Worm (Caenorhabditis elegans) whole organism, L1 larva: Measurements from ENCODE around the gene F49F1.11.

ENCODE experiments used
- nhr-20 ChIP-seq: sonication (generic microtip); optimal IDR thresholded peaks from 2 replicates; lab custom pipeline; 2016; ENCODE audit warnings: mild to moderate bottlenecking, missing genetic modification characterization, missing compliant biosample characterization
- pax-3 ChIP-seq: fragments of 200-800 bp; sonication (Bioruptor generic); optimal IDR thresholded peaks from 2 replicates; lab custom pipeline; 2018; ENCODE audit warnings: mild to moderate bottlenecking, missing genetic modification characterization, moderate library complexity, missing compliant biosample characterization
- snpc-4 ChIP-seq: fragments of 150-350 bp; optimal IDR thresholded peaks from 2 replicates; lab custom pipeline; 2014; ENCODE audit warnings: missing biosample characterization, missing genetic modification characterization

ce11 chrIV:4177560-4177959 is 36.3 kb upstream of the F49F1.11 start:
- TF ChIP-seq pax-3 (tag; lab: Kevin White, UChicago), result no peak
- TF ChIP-seq snpc-4, result no peak
- TF ChIP-seq nhr-20 (tag; lab: Kevin White, UChicago), result no peak
